Fruit fly (Drosophila melanogaster): ENCODE results near the gene PH4alphaNE1.
A peak's percentile ranks its signal among the peaks of the same experiment; 100 is the strongest.

Gene PH4alphaNE1

dm6 chr3R:30531129-30531708, 31.1 kb upstream of the PH4alphaNE1 start (continued):
- TF ChIP-seq shn (GFP tag; optimal IDR thresholded peaks at IDR 0.05) (no peak), ara (GFP tag; IDR thresholded peaks at IDR 0.05) (no peak), NfI (GFP tag; optimal IDR thresholded peaks at IDR 0.05) (no peak), CrebB (tag; optimal IDR thresholded peaks at IDR 0.05) (no peak), gcm (GFP tag; optimal IDR thresholded peaks at IDR 0.05) (no peak), br (optimal IDR thresholded peaks at IDR 0.05) (no peak), CG6791 (GFP tag; IDR thresholded peaks at IDR 0.05; ENCODE audit: partially characterized antibody) (no peak), sd (tag; optimal IDR thresholded peaks at IDR 0.05) (no peak), CG11504 (tag; optimal IDR thresholded peaks at IDR 0.05) (peak; percentile 39), pros (GFP tag; optimal IDR thresholded peaks at IDR 0.05) (no peak), seq (GFP tag; IDR thresholded peaks at IDR 0.05) (no peak), inv (GFP tag; IDR thresholded peaks at IDR 0.05; ENCODE audit: partially characterized antibody) (no peak), pnt (GFP tag; optimal IDR thresholded peaks at IDR 0.05) (no peak), fd3F (GFP tag; optimal IDR thresholded peaks at IDR 0.05) (no peak), kni (GFP tag; optimal IDR thresholded peaks at IDR 0.05) (no peak), Sry-β (GFP tag; optimal IDR thresholded peaks at IDR 0.05) (no peak), mam (GFP tag; optimal IDR thresholded peaks at IDR 0.05) (no peak), CG4707 (GFP tag; optimal IDR thresholded peaks at IDR 0.05) (no peak), CG18011 (GFP tag; optimal IDR thresholded peaks at IDR 0.05) (no peak), stc (GFP tag; IDR thresholded peaks at IDR 0.05) (no peak), CG3281 (GFP tag; optimal IDR thresholded peaks at IDR 0.05) (no peak), CG4424 (GFP tag; optimal IDR thresholded peaks at IDR 0.05) (no peak), CG18476 (GFP tag; optimal IDR thresholded peaks at IDR 0.05) (no peak), CG17361 (GFP tag; IDR thresholded peaks at IDR 0.05) (peak; percentile 53; the same call in 2 of the 3 replicates), insv (GFP tag; optimal IDR thresholded peaks at IDR 0.05) (no peak), CG30431 (GFP tag; optimal IDR thresholded peaks at IDR 0.05) (no peak), sqz (GFP tag; optimal IDR thresholded peaks at IDR 0.05) (no peak), aop (GFP tag; IDR thresholded peaks at IDR 0.05) (no peak), Hr78 (GFP tag; optimal IDR thresholded peaks at IDR 0.05) (no peak), CG11456 (GFP tag; IDR thresholded peaks at IDR 0.05) (no peak), CG10543 (GFP tag; optimal IDR thresholded peaks at IDR 0.05) (no peak), CG10979 (tag; optimal IDR thresholded peaks at IDR 0.05) (peak; percentile 18), run (tag; optimal IDR thresholded peaks at IDR 0.05) (peak; percentile 17), p53 (GFP tag; optimal IDR thresholded peaks at IDR 0.05) (no peak), ash1 (GFP tag; optimal IDR thresholded peaks at IDR 0.05) (no peak), fd96Cb (tag; optimal IDR thresholded peaks at IDR 0.05) (peak; percentile 27), eyg (GFP tag; optimal IDR thresholded peaks at IDR 0.05) (no peak), wek (GFP tag; optimal IDR thresholded peaks at IDR 0.05) (no peak), CG7271 (tag; optimal IDR thresholded peaks at IDR 0.05) (no peak), z (GFP tag; IDR thresholded peaks at IDR 0.05) (no peak), hbn (GFP tag; IDR thresholded peaks at IDR 0.05; ENCODE audit: partially characterized antibody) (no peak), CG2712 (tag; optimal IDR thresholded peaks at IDR 0.05) (peak; percentile 42), bab2 (GFP tag; optimal IDR thresholded peaks at IDR 0.05) (no peak), Ets97D (GFP tag; optimal IDR thresholded peaks at IDR 0.05) (no peak), Gug (GFP tag; IDR thresholded peaks at IDR 0.05) (no peak), CG3163 (GFP tag; optimal IDR thresholded peaks at IDR 0.05) (no peak), CG32772 (GFP tag; IDR thresholded peaks at IDR 0.05) (no peak), wdn (GFP tag; IDR thresholded peaks at IDR 0.05) (no peak), tgo (GFP tag; IDR thresholded peaks at IDR 0.05) (no peak), tll (GFP tag; optimal IDR thresholded peaks at IDR 0.05) (no peak)
